Fruit fly (Drosophila melanogaster): ENCODE results near the gene CG31431.

- peak; percentile 51; the same call in 2 of the 3 replicates for TF ChIP-seq CG8119 (GFP tag; IDR thresholded peaks at IDR 0.05)
- peak; percentile 63 for TF ChIP-seq CG11762 (GFP tag; optimal IDR thresholded peaks at IDR 0.05; ENCODE audit: insufficient read depth)
- peak; percentile 40 for TF ChIP-seq CG8319 (GFP tag; optimal IDR thresholded peaks at IDR 0.05)
- TF ChIP-seq svp (GFP tag): peak; percentile 66
- peak; percentile 91 for TF ChIP-seq vri (GFP tag; optimal IDR thresholded peaks at IDR 0.05)
- TF ChIP-seq CG3919 (GFP tag; optimal IDR thresholded peaks at IDR 0.05): peak; percentile 72
- TF ChIP-seq dsx (GFP tag; optimal IDR thresholded peaks at IDR 0.05; ENCODE audit: poor library complexity, severe bottlenecking): peak; percentile 93
- TF ChIP-seq CG15336 (GFP tag; IDR thresholded peaks at IDR 0.05): peak; percentile 51
- peak; percentile 60 for TF ChIP-seq Eip75B (GFP tag; optimal IDR thresholded peaks at IDR 0.05)
- TF ChIP-seq CG6854 (GFP tag; optimal IDR thresholded peaks at IDR 0.05): no peak
- TF ChIP-seq CG31627 (GFP tag; optimal IDR thresholded peaks at IDR 0.05): peak; percentile 18
- TF ChIP-seq Smox (GFP tag; optimal IDR thresholded peaks at IDR 0.05): peak; percentile 14
Measured at dm6 chr3R:21922674-21923323, 52.3 kb downstream of the CG31431 start.

All from whole organism, prepupa.